Worm (Caenorhabditis elegans) whole organism, L4 larva: ENCODE results near the gene nhr-39.

Experiments used
- D1046.2 ChIP-seq: fragments of 200-800 bp; sonication (Bioruptor generic); IDR thresholded peaks from 2 replicates; pipeline ENCODE4 v1.3.6; 2022; ENCODE audit warnings: missing genetic modification characterization, missing compliant biosample characterization
- F49E8.2 ChIP-seq: sonication (generic microtip); optimal IDR thresholded peaks from 2 replicates; lab custom pipeline; 2016; ENCODE audit warnings: missing compliant biosample characterization, mild to moderate bottlenecking, missing genetic modification characterization, borderline replicate concordance
- R02D3.7 ChIP-seq: fragments of 150-350 bp; sonication (generic microtip); optimal IDR thresholded peaks from 3 replicates; lab custom pipeline; 2014; ENCODE audit warnings: missing biosample characterization, missing genetic modification characterization
- Y105C5A.15 ChIP-seq: fragments of 200-800 bp; sonication (Bioruptor generic); IDR thresholded peaks from 2 replicates; pipeline ENCODE4 v1.3.6; 2022; ENCODE audit warnings: missing genetic modification characterization, missing compliant biosample characterization
- Y48G9A.11 ChIP-seq: fragments of 200-800 bp; sonication (Bioruptor generic); IDR thresholded peaks from 2 replicates; pipeline ENCODE4 v1.3.6; 2022; ENCODE audit warnings: missing genetic modification reagents, missing genetic modification characterization, missing compliant biosample characterization
- Y75B8A.6 ChIP-seq: fragments of 200-800 bp; sonication (Bioruptor generic); IDR thresholded peaks from 2 replicates; pipeline ENCODE4 v1.3.6; 2022; ENCODE audit warnings: missing genetic modification reagents, missing genetic modification characterization, missing compliant biosample characterization
- ZK337.2 ChIP-seq: fragments of 200-800 bp; sonication (Bioruptor generic); IDR thresholded peaks from 2 replicates; pipeline ENCODE4 v1.3.6; 2022; ENCODE audit warnings: missing genetic modification reagents, missing genetic modification characterization, missing compliant biosample characterization
- ZK546.5 ChIP-seq, 2 experiments: sonication (generic microtip); optimal IDR thresholded peaks; 2 replicates each; lab custom pipeline; 2017; ENCODE audit warnings: missing biosample characterization in 2 of 2, missing genetic modification characterization in 2 of 2
- aha-1 ChIP-seq: fragments of 150-350 bp; peaks from one replicate; lab custom pipeline; 2014; ENCODE audit warnings: missing biosample characterization, missing genetic modification characterization
- aly-2 ChIP-seq: sonication (generic microtip); optimal IDR thresholded peaks from 2 replicates; lab custom pipeline; 2018; ENCODE audit warnings: missing biosample characterization, missing genetic modification characterization
- ama-1 ChIP-seq: fragments of 150-350 bp; optimal IDR thresholded peaks from 2 replicates; lab custom pipeline; 2014; ENCODE audit warnings: inconsistent platforms, mixed read lengths
- ceh-20 ChIP-seq: fragments of 200-800 bp; sonication (Bioruptor generic); IDR thresholded peaks from 2 replicates; pipeline ENCODE4 v1.3.6; 2022; ENCODE audit warnings: missing genetic modification reagents, missing genetic modification characterization, missing compliant biosample characterization
- ceh-32 ChIP-seq: sonication (generic microtip); optimal IDR thresholded peaks from 2 replicates; lab custom pipeline; 2016; ENCODE audit warnings: mild to moderate bottlenecking, missing genetic modification characterization, missing compliant biosample characterization; ENCODE audit not compliant: poor library complexity
- ceh-62 ChIP-seq: sonication (generic microtip); optimal IDR thresholded peaks from 2 replicates; lab custom pipeline; 2017; ENCODE audit warnings: missing biosample characterization, missing genetic modification characterization
- ceh-82 ChIP-seq: sonication (generic microtip); optimal IDR thresholded peaks from 2 replicates; lab custom pipeline; 2017; ENCODE audit warnings: missing biosample characterization, missing genetic modification characterization
- ces-1 ChIP-seq: fragments of 150-350 bp; sonication (generic microtip); optimal IDR thresholded peaks from 4 replicates; lab custom pipeline; 2014; ENCODE audit warnings: missing biosample characterization, missing genetic modification reagents, missing genetic modification characterization
- cey-2 ChIP-seq: sonication (generic microtip); optimal IDR thresholded peaks from 3 replicates; lab custom pipeline; 2017; ENCODE audit warnings: missing genetic modification characterization, mild to moderate bottlenecking, missing compliant biosample characterization, antibody characterized with exemption, borderline replicate concordance; ENCODE audit not compliant: insufficient read depth
- daf-12 ChIP-seq: fragments of 150-350 bp; optimal IDR thresholded peaks from 2 replicates; lab custom pipeline; 2014; ENCODE audit warnings: missing biosample characterization, missing genetic modification reagents, missing genetic modification characterization
- daf-16 ChIP-seq, 3 experiments: sonication (generic microtip); optimal IDR thresholded peaks; 2 replicates each; lab custom pipeline; 2016 to 2017; ENCODE audit warnings: missing genetic modification characterization in 3 of 3, missing genetic modification reagents in 3 of 3, mild to moderate bottlenecking in 2 of 3, missing compliant biosample characterization in 2 of 3, missing biosample characterization in 1 of 3, moderate library complexity in 1 of 3
- daf-19 ChIP-seq: fragments of 200-800 bp; sonication (Bioruptor generic); conservative IDR thresholded peaks from 2 replicates; pipeline ENCODE4 v1.3.6; 2022; ENCODE audit warnings: missing genetic modification characterization, missing compliant biosample characterization
- dmd-6 ChIP-seq: fragments of 200-800 bp; sonication (Bioruptor generic); IDR thresholded peaks from 2 replicates; pipeline ENCODE4 v1.3.6; 2022; ENCODE audit warnings: missing genetic modification reagents, missing genetic modification characterization, missing compliant biosample characterization
- dpl-1 ChIP-seq: fragments of 150-350 bp; optimal IDR thresholded peaks from 2 replicates; lab custom pipeline; 2014; ENCODE audit warnings: missing biosample characterization, missing genetic modification reagents, missing genetic modification characterization
- duxl-1 ChIP-seq: sonication (generic microtip); optimal IDR thresholded peaks from 2 replicates; lab custom pipeline; 2016; ENCODE audit warnings: mild to moderate bottlenecking, missing genetic modification characterization, moderate library complexity, missing compliant biosample characterization; ENCODE audit not compliant: poor library complexity
- dve-1 ChIP-seq: sonication (generic microtip); optimal IDR thresholded peaks from 2 replicates; lab custom pipeline; 2017; ENCODE audit warnings: antibody characterized with exemption, mild to moderate bottlenecking, missing genetic modification characterization, missing compliant biosample characterization; ENCODE audit not compliant: insufficient read depth
- egl-27 ChIP-seq: sonication (generic microtip); optimal IDR thresholded peaks from 3 replicates; lab custom pipeline; 2017; ENCODE audit warnings: missing biosample characterization, missing genetic modification reagents, missing genetic modification characterization
- fkh-10 ChIP-seq: fragments of 150-350 bp; optimal IDR thresholded peaks from 2 replicates; lab custom pipeline; 2014; ENCODE audit warnings: missing biosample characterization, missing genetic modification reagents, missing genetic modification characterization
- fos-1 ChIP-seq: fragments of 150-350 bp; optimal IDR thresholded peaks from 2 replicates; lab custom pipeline; 2014; ENCODE audit warnings: missing biosample characterization, missing genetic modification characterization
- hlh-11 ChIP-seq: fragments of 200-800 bp; sonication (Bioruptor generic); optimal IDR thresholded peaks from 2 replicates; lab custom pipeline; 2018; ENCODE audit warnings: mild to moderate bottlenecking, missing genetic modification characterization, missing compliant biosample characterization
- jun-1 ChIP-seq: fragments of 150-350 bp; optimal IDR thresholded peaks from 2 replicates; lab custom pipeline; 2014; ENCODE audit warnings: missing biosample characterization, missing genetic modification reagents, missing genetic modification characterization
- lim-7 ChIP-seq: fragments of 200-800 bp; sonication (Bioruptor generic); IDR thresholded peaks from 2 replicates; pipeline ENCODE4 v1.3.6; 2022; ENCODE audit warnings: missing genetic modification characterization, missing compliant biosample characterization
- lin-13 ChIP-seq: fragments of 150-350 bp; optimal IDR thresholded peaks from 2 replicates; lab custom pipeline; 2014; ENCODE audit warnings: missing biosample characterization, missing genetic modification reagents, missing genetic modification characterization
- lin-15B ChIP-seq: fragments of 150-350 bp; sonication (generic microtip); optimal IDR thresholded peaks from 3 replicates; lab custom pipeline; 2014; ENCODE audit warnings: missing biosample characterization, missing genetic modification characterization
- lin-38 ChIP-seq: fragments of 200-800 bp; sonication (Bioruptor generic); IDR thresholded peaks from 2 replicates; pipeline ENCODE4 v1.3.6; 2022; ENCODE audit warnings: missing genetic modification reagents, missing genetic modification characterization, missing compliant biosample characterization
- lin-39 ChIP-seq: fragments of 150-350 bp; optimal IDR thresholded peaks from 2 replicates; lab custom pipeline; 2014; ENCODE audit warnings: missing biosample characterization, missing genetic modification reagents, missing genetic modification characterization
- lsy-2 ChIP-seq, 2 experiments: fragments of 150-350 bp in 1 of 2; sonication (generic microtip) in 1 of 2; optimal IDR thresholded peaks; 2 replicates each; lab custom pipeline; 2014 to 2017; ENCODE audit warnings: missing biosample characterization in 2 of 2, missing genetic modification characterization in 2 of 2
- madf-5 ChIP-seq, 2 experiments: fragments of 200-800 bp; sonication (Bioruptor generic); IDR thresholded peaks; 2 replicates each; pipeline ENCODE4 v1.3.6; 2022; ENCODE audit warnings: missing compliant biosample characterization in 2 of 2, missing genetic modification characterization in 2 of 2
- mdl-1 ChIP-seq, 2 experiments: fragments of 150-350 bp in 1 of 2; sonication (generic microtip) in 1 of 2; optimal IDR thresholded peaks; 2 replicates each; lab custom pipeline; 2014 to 2017; ENCODE audit warnings: missing biosample characterization in 2 of 2, missing genetic modification characterization in 2 of 2
- mdt-29 ChIP-seq: fragments of 200-800 bp; sonication (Bioruptor generic); IDR thresholded peaks from 2 replicates; pipeline ENCODE4 v1.3.6; 2022; ENCODE audit warnings: missing genetic modification reagents, missing genetic modification characterization, missing compliant biosample characterization
- nhr-102 ChIP-seq: sonication (generic microtip); optimal IDR thresholded peaks from 2 replicates; lab custom pipeline; 2016; ENCODE audit warnings: mild to moderate bottlenecking, missing genetic modification characterization, moderate library complexity, missing compliant biosample characterization
- nhr-111 ChIP-seq: fragments of 200-800 bp; sonication (Bioruptor generic); optimal IDR thresholded peaks from 2 replicates; lab custom pipeline; 2018; ENCODE audit warnings: mild to moderate bottlenecking, missing genetic modification characterization, missing compliant biosample characterization
- nhr-28 ChIP-seq: fragments of 150-350 bp; optimal IDR thresholded peaks from 2 replicates; lab custom pipeline; 2014; ENCODE audit warnings: missing biosample characterization, missing genetic modification characterization
- nhr-48 ChIP-seq: sonication (generic microtip); optimal IDR thresholded peaks from 2 replicates; lab custom pipeline; 2016; ENCODE audit warnings: mild to moderate bottlenecking, missing genetic modification characterization, missing compliant biosample characterization
- nhr-77 ChIP-seq: fragments of 150-350 bp; optimal IDR thresholded peaks from 2 replicates; lab custom pipeline; 2014; ENCODE audit warnings: missing biosample characterization, missing genetic modification characterization
- php-3 ChIP-seq: fragments of 200-800 bp; sonication (Bioruptor generic); IDR thresholded peaks from 2 replicates; pipeline ENCODE4 v1.3.6; 2022; ENCODE audit warnings: missing genetic modification reagents, missing genetic modification characterization, missing compliant biosample characterization
- sdz-12 ChIP-seq: fragments of 200-800 bp; sonication (Bioruptor generic); optimal IDR thresholded peaks from 2 replicates; lab custom pipeline; 2018; ENCODE audit warnings: mild to moderate bottlenecking, missing genetic modification characterization, missing compliant biosample characterization
- snpc-1.2 ChIP-seq: fragments of 200-800 bp; sonication (Bioruptor generic); IDR thresholded peaks from 2 replicates; pipeline ENCODE4 v1.3.6; 2022; ENCODE audit warnings: missing genetic modification reagents, missing genetic modification characterization, missing compliant biosample characterization
- snpc-4 ChIP-seq: fragments of 150-350 bp; optimal IDR thresholded peaks from 2 replicates; lab custom pipeline; 2014; ENCODE audit warnings: missing biosample characterization, missing genetic modification characterization
- spr-3 ChIP-seq: fragments of 200-800 bp; sonication (Bioruptor generic); optimal IDR thresholded peaks from 2 replicates; lab custom pipeline; 2018; ENCODE audit warnings: mild to moderate bottlenecking, missing genetic modification characterization, missing compliant biosample characterization
- unc-130 ChIP-seq: sonication (generic microtip); optimal IDR thresholded peaks from 2 replicates; lab custom pipeline; 2016; ENCODE audit warnings: missing genetic modification reagents, missing genetic modification characterization, missing compliant biosample characterization
- vab-7 ChIP-seq: fragments of 200-800 bp; sonication (Bioruptor generic); IDR thresholded peaks from 2 replicates; pipeline ENCODE4 v1.3.6; 2022; ENCODE audit warnings: missing genetic modification reagents, missing genetic modification characterization, missing compliant biosample characterization
- zag-1 ChIP-seq: fragments of 150-350 bp; optimal IDR thresholded peaks from 2 replicates; lab custom pipeline; 2014; ENCODE audit warnings: missing biosample characterization, missing genetic modification characterization
- zfp-2 ChIP-seq: sonication (generic microtip); optimal IDR thresholded peaks from 2 replicates; lab custom pipeline; 2016; ENCODE audit warnings: mild to moderate bottlenecking, missing genetic modification characterization, missing compliant biosample characterization

nhr-39 gene

ce11 chrV:9338452-9338851 lies 35.3 kb downstream of the nhr-39 start (continued):
- TF ChIP-seq nhr-102 (tag; lab: Kevin White, UChicago): peak; percentile 59
- TF ChIP-seq madf-5 (GFP tag; IDR thresholded peaks at IDR 0.05; lab: Robert Waterston, UW): no peak
- TF ChIP-seq daf-19: no peak
- no peak for TF ChIP-seq unc-130
- TF ChIP-seq ceh-32 (tag; lab: Kevin White, UChicago): no peak
- no peak for TF ChIP-seq daf-16 (GFP tag; optimal IDR thresholded peaks at IDR 0.05; lab: Kevin White, UChicago)
- TF ChIP-seq daf-16 (tag; optimal IDR thresholded peaks at IDR 0.05; lab: Kevin White, UChicago): peak; percentile 29
- TF ChIP-seq dmd-6 (GFP tag; lab: Robert Waterston, UW): no peak
- TF ChIP-seq ceh-20 (GFP tag; lab: Robert Waterston, UW): no peak
- TF ChIP-seq ceh-82 (tag; lab: Kevin White, UChicago): no peak
- TF ChIP-seq dve-1 (tag; lab: Kevin White, UChicago): no peak
- TF ChIP-seq R02D3.7 (tag; lab: Kevin White, UChicago): no peak
- TF ChIP-seq nhr-48 (tag; lab: Kevin White, UChicago): no peak
- no peak for TF ChIP-seq Y75B8A.6 (GFP tag; lab: Robert Waterston, UW)
- no peak for TF ChIP-seq cey-2
- TF ChIP-seq mdt-29 (GFP tag; lab: Robert Waterston, UW): no peak
- TF ChIP-seq F49E8.2 (tag; lab: Kevin White, UChicago): no peak
- TF ChIP-seq nhr-111 (GFP tag; lab: Kevin White, UChicago): no peak
- no peak for TF ChIP-seq snpc-4 (tag; lab: Kevin White, UChicago)
- TF ChIP-seq mdl-1 (tag; optimal IDR thresholded peaks at IDR 0.05; lab: Kevin White, UChicago): no peak
- TF ChIP-seq lim-7 (GFP tag; lab: Robert Waterston, UW): no peak
- no peak for TF ChIP-seq fos-1 (tag; lab: Kevin White, UChicago)
- TF ChIP-seq sdz-12 (GFP tag; lab: Kevin White, UChicago): peak; percentile 31
- no peak for TF ChIP-seq aly-2 (tag; lab: Kevin White, UChicago)
- no peak for TF ChIP-seq ZK546.5 (tag; optimal IDR thresholded peaks at IDR 0.05; lab: Kevin White, UChicago)
- TF ChIP-seq nhr-28 (tag; lab: Kevin White, UChicago): no peak
- no peak for TF ChIP-seq lin-13 (GFP tag; lab: Kevin White, UChicago)
- no peak for TF ChIP-seq jun-1 (tag; lab: Kevin White, UChicago)
- TF ChIP-seq snpc-1.2 (GFP tag; lab: Robert Waterston, UW): no peak; the same call in 1 of the 2 replicates
- peak; percentile 41; the same call in 1 of the 2 replicates for TF ChIP-seq lin-38
- TF ChIP-seq dpl-1 (GFP tag; lab: Kevin White, UChicago): no peak
- peak; percentile 48; the same call in 1 of the 2 replicates for TF ChIP-seq D1046.2 (GFP tag; lab: Robert Waterston, UW)
- no peak for TF ChIP-seq nhr-77 (tag; lab: Kevin White, UChicago)
- TF ChIP-seq zfp-2 (tag; lab: Kevin White, UChicago): no peak
- no peak for TF ChIP-seq fkh-10 (GFP tag; lab: Kevin White, UChicago)
- no peak for TF ChIP-seq daf-12 (tag; lab: Kevin White, UChicago)
- no peak for TF ChIP-seq ces-1 (GFP tag; lab: Kevin White, UChicago)
- no peak for TF ChIP-seq lin-39
- no peak for TF ChIP-seq egl-27 (tag; lab: Kevin White, UChicago)
- no peak for TF ChIP-seq ceh-62 (tag; lab: Kevin White, UChicago)
- TF ChIP-seq aha-1 (tag; lab: Kevin White, UChicago): peak; percentile 96
- TF ChIP-seq zag-1: no peak
- peak; percentile 6 for TF ChIP-seq hlh-11 (tag; lab: Kevin White, UChicago)
- no peak for TF ChIP-seq php-3 (GFP tag; lab: Robert Waterston, UW)
- peak in 1 of 2 experiments; percentile 41 for TF ChIP-seq lsy-2 (tag; optimal IDR thresholded peaks at IDR 0.05; lab: Kevin White, UChicago)
- peak; percentile 96 for TF ChIP-seq ama-1 (lab: Kevin White, UChicago)
- no peak for TF ChIP-seq lin-15B (tag; lab: Kevin White, UChicago)
- no peak for TF ChIP-seq vab-7 (GFP tag; lab: Robert Waterston, UW)
- no peak for TF ChIP-seq ZK337.2 (GFP tag; lab: Robert Waterston, UW)
- TF ChIP-seq spr-3 (GFP tag; lab: Kevin White, UChicago): no peak
- no peak for TF ChIP-seq Y48G9A.11
- TF ChIP-seq Y105C5A.15 (GFP tag; lab: Robert Waterston, UW): no peak
- peak; percentile 71 for TF ChIP-seq duxl-1 (tag; lab: Kevin White, UChicago)
